Fruit fly (Drosophila melanogaster) whole organism, wandering third instar larva: ENCODE measurements around the gene ninaD.

Experiments
- Abd-B ChIP-seq: fragments of >200 bp; optimal IDR thresholded peaks from 2 replicates; lab custom pipeline; 2017; ENCODE audit warnings: missing biosample characterization, missing genetic modification characterization
- CG32264 ChIP-seq: fragments of 200-800 bp; sonication (Bioruptor generic); optimal IDR thresholded peaks from 2 replicates; lab custom pipeline; 2016; ENCODE audit warnings: missing biosample characterization, missing genetic modification characterization
- CG9705 ChIP-seq: fragments of 200-800 bp; sonication (Bioruptor generic); optimal IDR thresholded peaks from 2 replicates; lab custom pipeline; 2018; ENCODE audit warnings: missing biosample characterization, mild to moderate bottlenecking, missing genetic modification characterization
- CrebA ChIP-seq: fragments of 200-800 bp; sonication (Bioruptor generic); optimal IDR thresholded peaks from 2 replicates; lab custom pipeline; 2016; ENCODE audit warnings: missing biosample characterization, mild to moderate bottlenecking, missing genetic modification characterization, borderline replicate concordance
- Dfd ChIP-seq: fragments of >200 bp; optimal IDR thresholded peaks from 2 replicates; lab custom pipeline; 2017; ENCODE audit warnings: missing biosample characterization, missing genetic modification characterization
- Dif ChIP-seq: fragments of 200-275, 200-300 bp; sonication (Bioruptor generic); optimal IDR thresholded peaks from 2 replicates; lab custom pipeline; 2018; ENCODE audit warnings: missing biosample characterization, missing genetic modification characterization; ENCODE audit not compliant: partially characterized antibody
- GATAd ChIP-seq: sonication (Bioruptor generic); optimal IDR thresholded peaks from 2 replicates; lab custom pipeline; 2016; ENCODE audit warnings: missing biosample characterization, missing genetic modification characterization
- HLH106 ChIP-seq: fragments of 200-800 bp; optimal IDR thresholded peaks from 3 replicates; lab custom pipeline; 2019; ENCODE audit warnings: missing biosample characterization, mild to moderate bottlenecking, missing genetic modification characterization, moderate library complexity
- Hnf4 ChIP-seq: fragments of 200-800 bp; sonication (Bioruptor generic); optimal IDR thresholded peaks from 2 replicates; lab custom pipeline; 2016; ENCODE audit warnings: missing biosample characterization, mild to moderate bottlenecking, missing genetic modification characterization
- Hr78 ChIP-seq: fragments of >200 bp; optimal IDR thresholded peaks from 2 replicates; lab custom pipeline; 2017; ENCODE audit warnings: missing biosample characterization, missing genetic modification characterization
- Hr83 ChIP-seq: fragments of 200-300 bp; sonication (Bioruptor generic); optimal IDR thresholded peaks from 2 replicates; lab custom pipeline; 2016; ENCODE audit warnings: missing biosample characterization, mild to moderate bottlenecking, missing genetic modification characterization, moderate library complexity; ENCODE audit not compliant: poor library complexity, severe bottlenecking
- Myc ChIP-seq: fragments of >200 bp; optimal IDR thresholded peaks from 2 replicates; lab custom pipeline; 2017
- N ChIP-seq: fragments of >200 bp; optimal IDR thresholded peaks from 2 replicates; lab custom pipeline; 2018; ENCODE audit warnings: missing biosample characterization, missing external identifiers, missing genetic modification characterization
- Rel ChIP-seq, 2 experiments: fragments of 200-800 bp; sonication (Bioruptor generic) in 1 of 2; optimal IDR thresholded peaks; 2 replicates in 1 of 2; 3 replicates in 1 of 2; lab custom pipeline; 2016 to 2019; ENCODE audit warnings: mild to moderate bottlenecking in 2 of 2, missing biosample characterization in 2 of 2, missing genetic modification characterization in 2 of 2, moderate library complexity in 1 of 2
- Sp1 ChIP-seq: fragments of 200-800 bp; sonication (Bioruptor generic); optimal IDR thresholded peaks from 3 replicates; lab custom pipeline; 2019; ENCODE audit warnings: missing biosample characterization, mild to moderate bottlenecking, missing genetic modification characterization, moderate library complexity
- brk ChIP-seq: fragments of 200-800 bp; sonication (Bioruptor generic); optimal IDR thresholded peaks from 2 replicates; lab custom pipeline; 2016; ENCODE audit warnings: missing biosample characterization, mild to moderate bottlenecking, missing genetic modification characterization
- dl ChIP-seq, 2 experiments: fragments of 175-275, 200-275 bp in 1 of 2; fragments of 200-275 bp in 1 of 2; sonication (Bioruptor generic); optimal IDR thresholded peaks; lab custom pipeline; 2018; ENCODE audit warnings: mild to moderate bottlenecking in 2 of 2, missing biosample characterization in 2 of 2, missing genetic modification characterization in 2 of 2, moderate library complexity in 2 of 2; ENCODE audit not compliant: partially characterized antibody in 2 of 2, insufficient read depth in 1 of 2
- dmrt93B ChIP-seq: fragments of 200-800 bp; sonication (Bioruptor generic); optimal IDR thresholded peaks from 2 replicates; lab custom pipeline; 2018; ENCODE audit warnings: missing biosample characterization, mild to moderate bottlenecking, missing genetic modification characterization
- dsf ChIP-seq: sonication (Bioruptor generic); optimal IDR thresholded peaks from 2 replicates; lab custom pipeline; 2016; ENCODE audit warnings: missing biosample characterization, missing genetic modification characterization, borderline replicate concordance
- fru ChIP-seq: fragments of 200-800 bp; sonication (Bioruptor generic); optimal IDR thresholded peaks from 3 replicates; lab custom pipeline; 2016; ENCODE audit warnings: missing biosample characterization, mild to moderate bottlenecking, missing genetic modification characterization
- h ChIP-seq: fragments of 200-800 bp; sonication (Bioruptor generic); optimal IDR thresholded peaks from 3 replicates; lab custom pipeline; 2016; ENCODE audit warnings: missing biosample characterization, mild to moderate bottlenecking, missing genetic modification characterization
- jim ChIP-seq: fragments of 175-275, 200-325 bp; sonication (Bioruptor generic); optimal IDR thresholded peaks from 2 replicates; lab custom pipeline; 2016; ENCODE audit warnings: missing biosample characterization, mild to moderate bottlenecking, missing genetic modification characterization
- lola ChIP-seq: fragments of >200 bp; optimal IDR thresholded peaks from 2 replicates; lab custom pipeline; 2017; ENCODE audit warnings: missing biosample characterization, missing genetic modification characterization
- pan ChIP-seq: fragments of >200 bp; optimal IDR thresholded peaks from 2 replicates; lab custom pipeline; 2017
- psq ChIP-seq: fragments of 200-800 bp; sonication (Bioruptor generic); optimal IDR thresholded peaks from 3 replicates; lab custom pipeline; 2017; ENCODE audit warnings: missing biosample characterization, mild to moderate bottlenecking, missing genetic modification characterization, moderate library complexity
- rgr ChIP-seq: fragments of 200-800 bp; sonication (Bioruptor generic); optimal IDR thresholded peaks from 3 replicates; lab custom pipeline; 2016; ENCODE audit warnings: missing biosample characterization, mild to moderate bottlenecking, missing genetic modification characterization
- sage ChIP-seq: fragments of 200-800 bp; sonication (Bioruptor generic); optimal IDR thresholded peaks from 2 replicates; lab custom pipeline; 2016; ENCODE audit warnings: missing biosample characterization, mild to moderate bottlenecking, missing genetic modification characterization
- sv ChIP-seq: fragments of 200-800 bp; sonication (Bioruptor generic); optimal IDR thresholded peaks from 3 replicates; lab custom pipeline; 2016; ENCODE audit warnings: missing biosample characterization, missing genetic modification characterization
- usp ChIP-seq: fragments of >200 bp; optimal IDR thresholded peaks from 2 replicates; lab custom pipeline; 2017; ENCODE audit warnings: missing biosample characterization, missing genetic modification characterization
- woc ChIP-seq: sonication (Bioruptor generic); optimal IDR thresholded peaks from 2 replicates; lab custom pipeline; 2016; ENCODE audit warnings: missing biosample characterization, mild to moderate bottlenecking, missing genetic modification characterization

ninaD gene

DNA sequence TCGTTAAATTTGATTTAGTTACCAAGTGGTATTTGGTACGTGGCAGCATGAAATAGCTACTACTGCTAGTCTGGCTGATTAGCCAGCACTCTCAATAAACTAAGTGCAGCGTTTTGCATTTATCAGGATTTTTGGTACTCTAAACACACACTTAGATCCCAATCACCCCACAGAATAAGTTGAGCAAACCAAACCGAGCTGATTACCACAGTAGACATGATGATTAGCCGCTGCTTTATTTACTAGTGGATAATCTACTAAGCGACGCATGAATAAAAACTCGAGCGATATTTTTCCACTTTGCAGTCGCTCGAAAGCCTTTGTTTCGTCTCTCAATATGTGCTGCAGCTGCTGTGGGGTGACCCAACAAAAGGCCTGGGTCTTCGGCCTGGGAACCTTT, at the start of gene ninaD:
Gene ninaD (plus strand): TSS at position 301 of the 400 bp plus-strand sequence.
- TF ChIP-seq CG9705 (GFP tag; lab: Kevin White, UChicago) (no peak), GATAd (GFP tag; lab: Kevin White, UChicago) (no peak), Hr78 (GFP tag; lab: Kevin White, UChicago) (no peak), woc (GFP tag; lab: Kevin White, UChicago) (no peak), Abd-B (GFP tag; lab: Kevin White, UChicago) (no peak), HLH106 (tag; lab: Kevin White, UChicago) (no peak), N (no peak), dl (GFP tag; optimal IDR thresholded peaks at IDR 0.05; lab: Kevin White, UChicago; ENCODE audit: insufficient read depth in 1 of 2, partially characterized antibody in 2 of 2) (no peak), usp (GFP tag; lab: Kevin White, UChicago) (no peak), Hnf4 (GFP tag; lab: Kevin White, UChicago) (no peak), fru (no peak), brk (no peak), Sp1 (GFP tag; lab: Kevin White, UChicago) (no peak), pan (lab: Kevin White, UChicago) (no peak), rgr (GFP tag; lab: Kevin White, UChicago) (no peak)

DNA sequence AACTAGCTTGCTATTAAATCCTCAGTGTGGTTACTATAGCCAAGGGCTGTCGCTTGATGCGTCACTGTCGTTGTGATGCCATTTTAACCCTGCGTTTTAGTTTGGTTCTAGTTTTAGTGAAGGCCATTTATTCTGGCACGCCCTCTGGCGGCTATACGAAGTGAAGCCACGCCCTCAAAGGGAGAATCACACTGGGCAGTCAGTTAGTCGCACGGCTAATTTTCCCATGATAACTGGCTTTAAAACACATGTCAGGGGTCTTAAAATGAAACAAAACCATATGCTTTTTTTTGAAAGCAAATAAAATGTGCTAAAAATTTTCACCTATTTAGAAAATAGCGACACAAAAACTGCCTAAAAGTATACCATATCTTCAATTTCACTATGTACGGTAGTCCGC, 48.7 kb upstream of the ninaD start:
- TF ChIP-seq psq, result no peak
- no peak for TF ChIP-seq Dif

DNA sequence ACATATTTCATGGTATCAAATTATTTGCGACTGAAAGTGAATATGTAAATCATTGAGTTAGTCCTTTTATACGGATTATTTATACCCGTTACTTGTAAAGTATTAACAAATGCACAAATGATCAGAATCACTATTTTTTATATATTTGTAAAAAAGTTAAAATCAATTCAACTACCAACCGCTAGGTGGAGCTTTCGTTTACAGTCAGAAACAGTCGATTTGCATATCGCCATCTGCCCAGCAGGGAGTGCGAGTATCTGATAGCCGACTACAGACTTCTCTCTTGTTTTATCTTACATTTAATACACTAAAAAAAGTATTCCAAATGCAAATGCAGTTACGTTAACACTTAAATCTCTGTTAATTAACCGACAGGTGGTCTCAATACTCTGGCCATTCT, 14.2 kb upstream of the ninaD start:
- TF ChIP-seq Dfd, result no peak
- TF ChIP-seq usp (GFP tag; lab: Kevin White, UChicago), result no peak
- no peak for TF ChIP-seq woc (GFP tag; lab: Kevin White, UChicago)
- TF ChIP-seq, all 38 proteins: peak for 0

DNA sequence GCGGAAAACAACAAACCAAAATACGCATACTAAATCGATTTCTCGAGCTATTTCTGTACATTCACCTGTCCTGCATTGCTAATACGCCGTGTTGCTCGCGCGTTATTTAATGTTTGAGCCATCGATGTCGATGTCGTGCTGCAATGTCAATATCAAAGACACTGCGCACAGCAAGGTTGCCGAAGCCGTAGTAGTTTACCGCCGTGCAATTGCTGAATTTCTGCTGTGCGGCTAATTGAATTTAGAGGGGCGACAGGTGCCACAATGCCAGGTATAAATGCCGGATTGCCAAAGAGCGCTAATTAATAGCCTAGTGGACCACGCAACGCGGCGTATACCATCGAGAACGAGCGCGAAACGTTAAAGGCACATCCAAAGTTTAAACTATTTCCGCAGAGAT, 3.5 kb upstream of the ninaD start, which contains the start of gene Arr1:
Gene Arr1 (plus strand): TSS at position 301 of the 400 bp plus-strand sequence.
- TF ChIP-seq Abd-B (GFP tag; lab: Kevin White, UChicago), result no peak
- TF ChIP-seq N, result no peak
- TF ChIP-seq Myc (lab: Kevin White, UChicago), result no peak
- TF ChIP-seq brk, result no peak
- no peak for TF ChIP-seq sage
- TF ChIP-seq woc (GFP tag; lab: Kevin White, UChicago), result no peak
- TF ChIP-seq lola (GFP tag; lab: Kevin White, UChicago), result no peak
- no peak for TF ChIP-seq Sp1 (GFP tag; lab: Kevin White, UChicago)
- TF ChIP-seq dsf (GFP tag; lab: Kevin White, UChicago), result no peak
- no peak for TF ChIP-seq CG9705 (GFP tag; lab: Kevin White, UChicago)
- TF ChIP-seq h, result no peak
- TF ChIP-seq Dfd, result no peak

DNA sequence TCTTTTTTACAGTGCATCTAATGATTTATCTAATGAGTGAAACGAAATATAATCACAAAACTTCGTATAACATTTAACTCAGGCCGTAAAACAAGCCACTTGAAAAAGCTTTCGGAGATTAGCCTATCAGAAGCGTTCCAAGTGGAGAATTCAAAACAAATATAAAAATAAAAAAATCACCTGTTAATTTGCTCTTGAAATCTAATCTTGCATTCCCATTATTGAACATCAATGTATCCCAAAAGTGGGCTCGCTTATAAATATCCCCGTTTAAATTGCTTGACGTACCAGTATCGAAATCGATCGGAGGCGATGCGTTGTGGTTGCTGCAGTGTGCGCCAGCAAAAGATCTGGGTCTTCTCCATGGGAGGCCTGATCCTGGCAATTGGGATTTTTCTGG, 2.5 kb downstream of the ninaD start, which contains the start of gene CG31741:
Gene CG31741 (plus strand): TSS at position 301 of the 400 bp plus-strand sequence.
- TF ChIP-seq CG32264 (GFP tag; lab: Kevin White, UChicago) (no peak), Abd-B (GFP tag; lab: Kevin White, UChicago) (no peak), Myc (lab: Kevin White, UChicago) (no peak), woc (GFP tag; lab: Kevin White, UChicago) (no peak), pan (lab: Kevin White, UChicago) (no peak), sv (GFP tag; lab: Kevin White, UChicago) (no peak), jim (GFP tag; lab: Kevin White, UChicago) (no peak), GATAd (GFP tag; lab: Kevin White, UChicago) (no peak), h (no peak)

DNA sequence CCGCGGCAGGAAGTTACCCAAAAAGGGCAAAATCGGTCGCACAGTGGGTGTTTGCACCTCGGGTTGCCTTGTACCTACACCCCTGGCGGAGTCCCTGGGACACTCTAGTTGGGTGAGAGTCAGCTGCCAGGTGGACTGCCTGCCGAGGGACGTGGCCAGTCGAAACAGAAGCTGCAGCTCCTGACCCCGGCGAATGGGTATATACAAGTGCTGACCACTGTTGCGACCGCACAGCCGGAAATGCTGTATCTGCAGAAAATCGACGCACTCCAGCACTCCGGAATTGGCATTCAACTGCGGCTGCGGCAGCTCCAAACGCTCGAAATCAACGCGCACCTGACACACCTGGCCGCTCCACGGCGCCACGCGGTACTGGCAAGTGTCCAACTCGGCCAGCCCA, 10.3 kb downstream of the ninaD start:
- TF ChIP-seq h (no peak), dsf (GFP tag; lab: Kevin White, UChicago) (no peak), usp (GFP tag; lab: Kevin White, UChicago) (no peak), pan (lab: Kevin White, UChicago) (no peak), Hr78 (GFP tag; lab: Kevin White, UChicago) (no peak), brk (no peak), Rel (GFP tag; optimal IDR thresholded peaks at IDR 0.05; lab: Kevin White, UChicago) (no peak), Rel (tag; optimal IDR thresholded peaks at IDR 0.05; lab: Kevin White, UChicago) (no peak), CrebA (GFP tag; lab: Kevin White, UChicago) (no peak), Dif (no peak), dmrt93B (GFP tag; lab: Kevin White, UChicago) (no peak), CG9705 (GFP tag; lab: Kevin White, UChicago) (no peak), dl (GFP tag; optimal IDR thresholded peaks at IDR 0.05; lab: Kevin White, UChicago; ENCODE audit: insufficient read depth in 1 of 2, partially characterized antibody in 2 of 2) (no peak), psq (no peak), woc (GFP tag; lab: Kevin White, UChicago) (no peak), rgr (GFP tag; lab: Kevin White, UChicago) (no peak), Hr83 (GFP tag; lab: Kevin White, UChicago) (no peak), Myc (lab: Kevin White, UChicago) (no peak)
